Worm (Caenorhabditis elegans): ENCODE data around the gene lido-18.

Gene lido-18

DNA sequence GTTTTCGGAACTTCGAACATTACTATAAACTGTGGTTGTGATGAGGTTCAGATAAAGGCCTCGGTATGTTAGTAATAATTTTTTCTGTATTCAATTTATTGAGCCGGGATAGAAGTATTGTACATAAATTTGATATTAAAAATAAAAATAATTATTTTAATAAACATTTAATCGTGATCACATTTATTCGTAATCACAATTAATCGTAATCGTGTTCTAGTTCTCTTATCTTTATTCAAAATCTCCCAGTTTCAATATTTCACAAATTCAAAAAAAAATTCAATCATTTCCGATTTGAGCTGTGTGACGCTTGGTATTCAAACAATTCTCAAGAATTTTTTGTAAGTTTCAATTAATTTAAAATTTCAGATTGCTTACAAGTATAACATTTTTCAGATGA lies at the start of gene lido-18:
Gene lido-18, plus strand, starts transcription at position 301 of the 400 bp plus-strand sequence.
- no peak for TF ChIP-seq lin-15B (tag; optimal IDR thresholded peaks at IDR 0.05)
- TF ChIP-seq unc-130 (tag; optimal IDR thresholded peaks at IDR 0.05): no peak
- no peak for TF ChIP-seq elt-2 (tag; optimal IDR thresholded peaks at IDR 0.05)
- TF ChIP-seq zip-4 (GFP tag; optimal IDR thresholded peaks at IDR 0.05): no peak

DNA sequence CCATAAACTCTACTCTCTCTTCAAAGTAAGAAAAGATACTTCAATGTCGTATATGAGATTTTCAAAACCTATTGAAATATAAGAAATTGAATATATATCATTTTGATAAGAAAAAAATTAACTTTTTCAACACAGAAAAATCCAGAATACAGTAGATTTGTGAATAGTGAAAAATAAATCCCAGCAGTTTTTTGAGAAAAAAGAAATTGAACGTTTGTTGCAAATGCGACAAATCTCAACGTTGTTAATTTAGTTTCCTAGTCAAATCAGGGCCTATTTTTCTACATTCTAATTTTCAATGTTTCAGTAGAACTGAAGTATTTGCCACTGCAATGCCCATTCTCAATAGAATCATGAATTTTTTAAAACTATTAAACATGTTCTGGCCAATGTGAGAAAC lies 47.5 kb upstream of the lido-18 start, which contains the start of gene T04A6.2:
Gene T04A6.2, plus strand, starts transcription at position 301 of the 400 bp plus-strand sequence.
- no peak for TF ChIP-seq fos-1 (tag; optimal IDR thresholded peaks at IDR 0.05)
- TF ChIP-seq dsc-1 (tag; optimal IDR thresholded peaks at IDR 0.05): no peak

DNA sequence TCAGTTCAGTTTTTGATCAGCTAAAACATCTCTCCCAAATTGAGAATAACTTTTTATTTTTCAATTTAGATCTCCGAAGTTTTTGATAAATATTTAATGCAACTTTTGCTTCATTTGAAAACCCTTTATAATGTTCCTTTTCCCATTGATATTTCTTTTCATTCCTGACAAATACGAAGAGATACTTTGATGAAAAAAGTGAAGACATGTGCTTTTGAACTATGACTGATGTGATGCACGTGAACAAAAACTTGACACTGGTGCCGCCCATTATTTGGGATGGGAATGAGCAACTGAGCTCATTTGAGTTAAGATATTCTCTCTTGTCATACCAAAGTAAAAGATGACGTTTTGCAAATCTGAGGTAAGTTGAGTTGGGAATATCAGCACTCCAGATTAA lies 45.9 kb upstream of the lido-18 start, which contains the start of gene T04A6.1:
Gene T04A6.1, plus strand, starts transcription at position 301 of the 400 bp plus-strand sequence.
- TF ChIP-seq xbp-1 (tag; optimal IDR thresholded peaks at IDR 0.05) (no peak), C34B4.2 (tag; optimal IDR thresholded peaks at IDR 0.05) (no peak), rnt-1 (tag; optimal IDR thresholded peaks at IDR 0.05) (peak; percentile 38)

DNA sequence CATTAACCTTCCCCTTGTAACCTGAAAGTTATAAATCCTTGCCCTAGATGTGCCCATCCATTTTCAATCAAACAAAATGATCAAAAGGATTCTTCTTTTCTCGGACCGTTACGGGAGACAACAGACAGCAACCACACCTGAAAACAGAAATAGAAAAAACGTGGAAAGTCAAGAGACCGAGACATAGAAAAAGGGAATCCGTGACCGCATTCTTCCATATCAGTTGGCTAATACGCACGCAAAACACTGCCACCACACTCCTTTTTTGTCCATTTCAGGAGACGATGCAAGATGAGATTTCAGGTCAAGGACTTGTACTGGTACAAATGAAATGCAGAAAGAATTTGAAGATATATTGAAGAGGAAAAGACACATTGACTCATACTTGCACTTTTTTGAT lies 43.8 kb upstream of the lido-18 start:
- TF ChIP-seq jun-1 (tag; optimal IDR thresholded peaks at IDR 0.05): no peak
- TF ChIP-seq sox-4 (tag; optimal IDR thresholded peaks at IDR 0.05): no peak
- no peak for TF ChIP-seq egl-13 (tag; optimal IDR thresholded peaks at IDR 0.05)
- TF ChIP-seq snu-23 (GFP tag; optimal IDR thresholded peaks at IDR 0.05): no peak
- TF ChIP-seq elt-3 (tag; optimal IDR thresholded peaks at IDR 0.05): peak in 1 of 6 experiments; percentile 39
- no peak for TF ChIP-seq ceh-90 (tag; optimal IDR thresholded peaks at IDR 0.05)
- peak; percentile 7 for TF ChIP-seq rnt-1 (tag; optimal IDR thresholded peaks at IDR 0.05)
- TF ChIP-seq blmp-1 (tag; optimal IDR thresholded peaks at IDR 0.05): peak; percentile 86
- no peak for TF ChIP-seq hlh-4 (tag; optimal IDR thresholded peaks at IDR 0.05)

DNA sequence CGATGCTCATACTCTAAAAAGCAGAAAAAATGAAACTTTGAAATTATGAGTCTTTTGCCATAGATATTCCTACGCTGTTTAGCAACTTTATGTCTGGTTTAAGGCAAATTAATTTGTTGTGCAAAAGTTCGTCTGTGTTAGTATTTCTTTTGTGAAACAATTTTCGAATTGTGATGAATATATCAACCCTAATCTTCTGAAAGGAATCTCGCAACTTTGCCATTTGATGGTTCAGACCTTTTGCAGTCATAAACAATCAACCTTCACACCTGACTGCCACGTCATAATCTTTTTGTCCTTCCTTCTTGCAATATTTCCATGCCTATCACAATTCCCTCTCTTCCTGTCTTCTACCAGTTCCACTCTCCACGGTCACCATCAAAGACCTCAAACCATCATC lies 42.2 kb upstream of the lido-18 start:
- TF ChIP-seq nhr-237 (tag; optimal IDR thresholded peaks at IDR 0.05): no peak
- TF ChIP-seq F16B12.6 (tag; optimal IDR thresholded peaks at IDR 0.05): no peak
- no peak for TF ChIP-seq nhr-76 (tag; optimal IDR thresholded peaks at IDR 0.05)
- no peak for TF ChIP-seq mdl-1 (tag; optimal IDR thresholded peaks at IDR 0.05)
- no peak for TF ChIP-seq dsc-1 (tag; optimal IDR thresholded peaks at IDR 0.05)
- no peak for TF ChIP-seq xbp-1 (tag; optimal IDR thresholded peaks at IDR 0.05)
- TF ChIP-seq nhr-90 (tag; optimal IDR thresholded peaks at IDR 0.05; ENCODE audit: poor library complexity): no peak
- no peak for TF ChIP-seq ceh-8 (GFP tag; optimal IDR thresholded peaks at IDR 0.05)
- no peak for TF ChIP-seq unc-30 (tag; optimal IDR thresholded peaks at IDR 0.05)
- TF ChIP-seq C16A3.4 (tag; optimal IDR thresholded peaks at IDR 0.05): no peak
- TF ChIP-seq tlp-1 (tag; optimal IDR thresholded peaks at IDR 0.05): no peak
- no peak for TF ChIP-seq nhr-28 (tag; optimal IDR thresholded peaks at IDR 0.05)
- no peak for TF ChIP-seq fkh-4 (tag; optimal IDR thresholded peaks at IDR 0.05; ENCODE audit: borderline replicate concordance)
- TF ChIP-seq lin-39 (tag; optimal IDR thresholded peaks at IDR 0.05): no peak
- TF ChIP-seq mep-1 (tag; optimal IDR thresholded peaks at IDR 0.05): no peak
- no peak for TF ChIP-seq swsn-7 (tag; optimal IDR thresholded peaks at IDR 0.05)
- no peak for TF ChIP-seq alr-1 (tag; optimal IDR thresholded peaks at IDR 0.05; ENCODE audit: borderline replicate concordance)
- no peak for TF ChIP-seq ztf-11 (tag; optimal IDR thresholded peaks at IDR 0.05)
- no peak for TF ChIP-seq nhr-12 (tag; optimal IDR thresholded peaks at IDR 0.05)
- no peak for TF ChIP-seq lin-13 (GFP tag; optimal IDR thresholded peaks at IDR 0.05)

DNA sequence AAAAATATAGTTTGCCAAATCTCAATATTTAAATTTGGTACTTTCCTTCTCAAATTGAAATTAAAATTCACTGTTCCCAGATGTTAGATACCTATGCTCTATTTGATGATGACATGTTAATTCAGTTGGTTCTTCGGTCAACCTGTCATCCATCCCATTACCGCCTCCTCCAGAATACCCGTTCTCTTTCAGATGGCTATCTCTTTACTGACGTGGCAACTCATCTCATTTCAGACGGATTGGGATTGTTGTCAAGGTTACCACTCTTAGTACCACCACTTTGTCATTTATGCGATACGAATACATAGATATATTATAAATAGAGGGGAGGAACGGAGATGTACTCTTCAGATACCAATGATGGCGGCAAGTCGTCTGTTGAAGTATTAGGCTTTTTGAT lies 40.7 kb upstream of the lido-18 start:
- no peak for TF ChIP-seq nhr-20 (tag; optimal IDR thresholded peaks at IDR 0.05)
- TF ChIP-seq mab-9 (GFP tag; IDR thresholded peaks at IDR 0.05): no peak
- TF ChIP-seq nhr-71 (tag; optimal IDR thresholded peaks at IDR 0.05): no peak
- no peak for TF ChIP-seq nhr-76 (tag; optimal IDR thresholded peaks at IDR 0.05)
